Fruit fly (Drosophila melanogaster): ENCODE data around the gene CG7742.

Gene CG7742

dm6 chr2L:5249766-5250165 lies 34.9 kb upstream of the CG7742 start (continued):
- TF ChIP-seq CG3032 (tag; optimal IDR thresholded peaks at IDR 0.05) (peak; percentile 55), Sox14 (GFP tag; optimal IDR thresholded peaks at IDR 0.05) (peak; percentile 61), acj6 (GFP tag; optimal IDR thresholded peaks at IDR 0.05) (peak; percentile 57), CG7368 (GFP tag; optimal IDR thresholded peaks at IDR 0.05) (peak; percentile 67), CG6276 (GFP tag; optimal IDR thresholded peaks at IDR 0.05) (peak; percentile 6), ss (GFP tag; optimal IDR thresholded peaks at IDR 0.05) (peak; percentile 46 to 61), lz (GFP tag; optimal IDR thresholded peaks at IDR 0.05) (peak; percentile 70), CG6854 (GFP tag; optimal IDR thresholded peaks at IDR 0.05) (peak; percentile 31), CG4318 (GFP tag; optimal IDR thresholded peaks at IDR 0.05) (no peak), salr (GFP tag; optimal IDR thresholded peaks at IDR 0.05) (peak in 1 of 2 experiments; percentile 12), Ets21C (GFP tag; optimal IDR thresholded peaks at IDR 0.05) (peak; percentile 10), Hr4 (GFP tag; optimal IDR thresholded peaks at IDR 0.05) (peak; percentile 34), CG3919 (GFP tag; optimal IDR thresholded peaks at IDR 0.05) (peak; percentile 76), Lpt (GFP tag; optimal IDR thresholded peaks at IDR 0.05) (peak; percentile 50), Gug (GFP tag; IDR thresholded peaks at IDR 0.05) (no peak), CG8119 (GFP tag; IDR thresholded peaks at IDR 0.05) (peak; percentile 38; the same call in 1 of the 3 replicates), CG6792 (GFP tag; optimal IDR thresholded peaks at IDR 0.05) (peak; percentile 69), CG31627 (GFP tag; optimal IDR thresholded peaks at IDR 0.05) (peak; percentile 67), CG11294 (GFP tag; IDR thresholded peaks at IDR 0.05) (no peak), CG15336 (GFP tag; IDR thresholded peaks at IDR 0.05) (no peak), CG34406 (GFP tag; optimal IDR thresholded peaks at IDR 0.05) (peak; percentile 36), CG32006 (GFP tag; optimal IDR thresholded peaks at IDR 0.05) (peak; percentile 42), esn (GFP tag; optimal IDR thresholded peaks at IDR 0.05) (peak; percentile 79), cyc (GFP tag; optimal IDR thresholded peaks at IDR 0.05) (peak; percentile 69), CG8319 (GFP tag; optimal IDR thresholded peaks at IDR 0.05) (no peak), Sox102F (GFP tag; optimal IDR thresholded peaks at IDR 0.05) (peak; percentile 84)

DNA sequence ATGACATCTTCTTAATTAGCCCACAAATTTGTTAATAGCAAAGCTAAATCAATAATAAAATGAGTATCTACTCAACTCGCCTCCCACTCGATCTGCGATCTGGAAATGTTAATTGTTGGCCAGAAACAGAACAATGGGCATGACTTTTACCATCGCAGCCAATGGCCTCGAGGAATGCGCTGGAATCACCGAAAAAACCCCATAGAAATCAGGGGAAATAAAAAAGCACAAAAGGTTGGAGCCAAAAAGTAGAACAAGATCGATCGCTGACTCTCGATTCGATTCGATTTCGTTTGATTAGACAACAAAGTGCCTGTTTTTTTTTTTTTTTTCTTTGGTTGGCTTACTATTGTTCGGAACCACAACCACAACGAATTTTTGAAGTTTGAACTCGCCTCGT lies 33.7 kb upstream of the CG7742 start:
- TF ChIP-seq fd59A (GFP tag; optimal IDR thresholded peaks at IDR 0.05): no peak
- TF ChIP-seq Hr39 (GFP tag; optimal IDR thresholded peaks at IDR 0.05): no peak
- no peak for TF ChIP-seq CG3919 (GFP tag; optimal IDR thresholded peaks at IDR 0.05)
- TF ChIP-seq Hr38 (GFP tag; optimal IDR thresholded peaks at IDR 0.05): no peak
- TF ChIP-seq Gug (GFP tag; IDR thresholded peaks at IDR 0.05): no peak
- no peak for TF ChIP-seq CG9139 (GFP tag; optimal IDR thresholded peaks at IDR 0.05)
- TF ChIP-seq CG6163 (GFP tag; IDR thresholded peaks at IDR 0.05): no peak

dm6 chr2L:5247812-5248211 lies 32.9 kb upstream of the CG7742 start:
- TF ChIP-seq svp (GFP tag) (peak; percentile 53), CG8119 (GFP tag; IDR thresholded peaks at IDR 0.05) (no peak), Eip93F (GFP tag; optimal IDR thresholded peaks at IDR 0.05) (no peak), fd59A (GFP tag; optimal IDR thresholded peaks at IDR 0.05) (no peak)

DNA sequence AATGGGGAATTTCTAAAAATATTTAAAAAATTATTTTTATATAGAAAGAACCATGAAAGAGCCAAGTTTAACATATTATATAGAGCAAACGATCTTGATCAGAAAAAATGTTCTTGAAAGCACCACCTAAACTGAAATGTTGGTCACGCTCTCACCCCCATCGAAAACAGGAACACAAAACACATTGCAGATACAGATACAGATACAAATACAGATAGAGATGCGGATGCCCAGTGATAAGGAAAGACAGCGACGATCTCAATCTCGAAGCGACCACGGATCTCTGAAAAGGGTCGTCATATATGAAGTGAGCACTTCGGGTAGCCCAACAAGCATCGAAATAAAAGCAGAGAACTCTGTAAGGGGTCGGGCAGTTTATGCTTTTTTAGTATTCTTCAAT lies 32.5 kb upstream of the CG7742 start:
- TF ChIP-seq CG7368 (GFP tag; optimal IDR thresholded peaks at IDR 0.05) (no peak), eg (GFP tag; IDR thresholded peaks at IDR 0.05) (no peak), Sox102F (GFP tag; optimal IDR thresholded peaks at IDR 0.05) (peak; percentile 6), dsx (GFP tag; optimal IDR thresholded peaks at IDR 0.05; ENCODE audit: poor library complexity, severe bottlenecking) (no peak), vri (GFP tag; optimal IDR thresholded peaks at IDR 0.05) (peak; percentile 52), esn (GFP tag; optimal IDR thresholded peaks at IDR 0.05) (peak; percentile 23), Hr38 (GFP tag; optimal IDR thresholded peaks at IDR 0.05) (no peak), Met (GFP tag; optimal IDR thresholded peaks at IDR 0.05) (peak; percentile 11), topi (GFP tag; optimal IDR thresholded peaks at IDR 0.05) (no peak), Eip78C (GFP tag) (peak; percentile 9)

All from whole organism, prepupa.